Worm (Caenorhabditis elegans): ENCODE measurements around the gene act-2.

Gene act-2

ce11 chrV:11093163-11094091 is 15.5 kb upstream of the act-2 start, which contains the start of gene lact-8:
lact-8 (minus strand) TSS chrV:11093607.
- TF ChIP-seq sea-2 (GFP tag; IDR thresholded peaks at IDR 0.05) (no peak), hmg-20 (GFP tag; IDR thresholded peaks at IDR 0.05) (no peak), nhr-80 (tag; optimal IDR thresholded peaks at IDR 0.05) (no peak), nfyb-1 (GFP tag; IDR thresholded peaks at IDR 0.05) (no peak), C06A6.2 (GFP tag; conservative IDR thresholded peaks at IDR 0.05) (no peak), snpc-4 (GFP tag; optimal IDR thresholded peaks at IDR 0.05) (no peak), snpc-4 (tag; optimal IDR thresholded peaks at IDR 0.05) (no peak), hlh-12 (tag; optimal IDR thresholded peaks at IDR 0.05) (no peak), sptf-2 (GFP tag; optimal IDR thresholded peaks at IDR 0.05) (no peak), egl-18 (GFP tag; IDR thresholded peaks at IDR 0.05) (no peak), F33H1.4 (GFP tag; IDR thresholded peaks at IDR 0.05) (no peak), Y56A3A.18 (GFP tag; IDR thresholded peaks at IDR 0.05) (no peak), xnd-1 (tag; optimal IDR thresholded peaks at IDR 0.05) (no peak), mes-4 (tag; optimal IDR thresholded peaks at IDR 0.05) (no peak), ceh-58 (GFP tag; IDR thresholded peaks at IDR 0.05) (no peak), F10E7.11 (tag; optimal IDR thresholded peaks at IDR 0.05) (no peak), lin-54 (GFP tag; optimal IDR thresholded peaks at IDR 0.05) (no peak), nhr-120 (GFP tag; IDR thresholded peaks at IDR 0.05) (no peak), mxl-1 (tag; optimal IDR thresholded peaks at IDR 0.05) (no peak), ccch-3 (GFP tag; optimal IDR thresholded peaks at IDR 0.05) (no peak)

- TF ChIP-seq nhr-120 (GFP tag; IDR thresholded peaks at IDR 0.05) (no peak), die-1 (tag; optimal IDR thresholded peaks at IDR 0.05) (peak; percentile 13), hrde-1 (tag; optimal IDR thresholded peaks at IDR 0.05; ENCODE audit: borderline replicate concordance) (no peak)
Observed at ce11 chrV:11087519-11087998, 9.6 kb upstream of the act-2 start, which contains the start of gene Y42A5A.1. Y42A5A.1 (plus strand) TSS chrV:11087948.

- no peak for TF ChIP-seq mxl-1 (tag; optimal IDR thresholded peaks at IDR 0.05)
- no peak for TF ChIP-seq F33H1.4 (GFP tag; IDR thresholded peaks at IDR 0.05)
- no peak for TF ChIP-seq ztf-3 (GFP tag; optimal IDR thresholded peaks at IDR 0.05)
- no peak for TF ChIP-seq madf-6 (GFP tag; IDR thresholded peaks at IDR 0.05)
- TF ChIP-seq tlf-1 (GFP tag; optimal IDR thresholded peaks at IDR 0.05): no peak
- no peak for TF ChIP-seq hrde-1 (tag; optimal IDR thresholded peaks at IDR 0.05; ENCODE audit: borderline replicate concordance)
- TF ChIP-seq nhr-80 (tag; optimal IDR thresholded peaks at IDR 0.05): peak; percentile 6
- peak; percentile 40 for TF ChIP-seq lin-40 (tag; optimal IDR thresholded peaks at IDR 0.05)
- no peak for TF ChIP-seq aptf-2 (GFP tag; conservative IDR thresholded peaks at IDR 0.05)
- TF ChIP-seq F57A8.1 (GFP tag; optimal IDR thresholded peaks at IDR 0.05): no peak
- no peak for TF ChIP-seq D2030.7 (GFP tag; IDR thresholded peaks at IDR 0.05)
Observed at ce11 chrV:11087119-11087518, 9.2 kb upstream of the act-2 start.

ce11 chrV:11083691-11084090 is 5.7 kb upstream of the act-2 start:
- no peak for TF ChIP-seq attf-3 (GFP tag; conservative IDR thresholded peaks at IDR 0.05)
- peak; percentile 45; the same call in 1 of the 2 replicates for TF ChIP-seq hmg-1.2 (GFP tag; IDR thresholded peaks at IDR 0.05)

- no peak for TF ChIP-seq tlf-1 (GFP tag; optimal IDR thresholded peaks at IDR 0.05)
- TF ChIP-seq madf-6 (GFP tag; IDR thresholded peaks at IDR 0.05): peak; percentile 34; the same call in 1 of the 2 replicates
- peak; percentile 77 for TF ChIP-seq lsl-1 (GFP tag; optimal IDR thresholded peaks at IDR 0.05)
- peak; percentile 57; the same call in 1 of the 2 replicates for TF ChIP-seq F33H1.4 (GFP tag; IDR thresholded peaks at IDR 0.05)
- no peak for TF ChIP-seq nhr-179 (tag; optimal IDR thresholded peaks at IDR 0.05)
Observed at ce11 chrV:11082964-11083363, 5.0 kb upstream of the act-2 start.

Measured in whole organism, young adult.